Fruit fly (Drosophila melanogaster): ENCODE measurements around the gene sphinx1.
A peak's percentile ranks its signal among the peaks of the same experiment; 100 is the strongest.

sphinx1 gene

DNA sequence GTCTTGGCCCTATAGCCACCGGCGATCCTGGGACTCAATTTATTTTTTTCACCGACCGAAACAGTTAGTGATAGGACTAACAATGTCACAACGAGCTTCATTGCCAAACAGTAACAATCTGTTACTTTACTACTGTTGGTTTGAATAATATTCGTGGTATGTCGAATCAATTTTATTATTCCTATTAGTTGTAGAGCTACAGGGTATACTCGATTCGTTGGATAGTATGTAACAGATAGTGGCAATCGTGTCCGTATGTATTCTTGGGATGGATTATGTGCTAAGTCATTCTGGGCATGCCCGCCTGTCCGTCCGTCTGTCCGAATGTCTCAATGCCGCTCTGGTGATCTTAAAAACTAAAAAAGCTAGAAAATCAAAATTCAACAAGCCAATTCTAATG is at the start of gene sphinx1:
sphinx1 (minus strand) TSS at position 101 of the 400 bp plus-strand sequence.
- TF ChIP-seq CG7101 (tag; optimal IDR thresholded peaks at IDR 0.05) (no peak), pad (GFP tag; optimal IDR thresholded peaks at IDR 0.05) (no peak), CG14711 (tag; optimal IDR thresholded peaks at IDR 0.05) (no peak), ovo (GFP tag; optimal IDR thresholded peaks at IDR 0.05) (no peak), toe (GFP tag; optimal IDR thresholded peaks at IDR 0.05) (no peak), Clk (GFP tag; optimal IDR thresholded peaks at IDR 0.05) (no peak)

dm6 chr3L:7485667-7486066 is 46.5 kb upstream of the sphinx1 start, which contains the start of gene mthl6:
TSS of gene mthl6 (plus strand) at chr3L:7485967.
- TF ChIP-seq kay (GFP tag; ENCODE audit: borderline replicate concordance) (peak; percentile 22), tj (GFP tag; optimal IDR thresholded peaks at IDR 0.05) (no peak)

DNA sequence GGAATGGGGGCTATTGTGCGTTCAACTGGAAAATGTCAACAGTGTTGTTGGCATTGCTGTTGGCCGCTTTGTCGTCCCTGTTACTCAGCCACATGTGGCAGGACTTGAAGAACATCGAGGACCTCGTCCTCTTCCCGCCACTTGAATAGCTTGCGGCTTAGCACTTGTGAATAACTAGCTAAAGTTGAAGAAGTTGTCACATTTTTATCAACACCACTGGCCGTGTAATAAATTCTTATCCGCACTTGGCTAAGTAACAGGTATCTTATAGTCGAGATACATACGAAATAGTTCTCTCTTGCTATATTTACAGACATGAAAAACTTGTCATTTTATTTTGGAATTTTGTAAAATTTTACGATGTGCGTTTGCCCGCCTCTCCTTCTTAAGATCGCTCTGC is 36.1 kb upstream of the sphinx1 start, which contains the start of gene CG43292:
CG43292 (plus strand) TSS at position 301 of the 400 bp plus-strand sequence.
- TF ChIP-seq CG1620 (GFP tag; optimal IDR thresholded peaks at IDR 0.05) = no peak
- TF ChIP-seq CG5204 (GFP tag; optimal IDR thresholded peaks at IDR 0.05) = no peak
- no peak for TF ChIP-seq toe (GFP tag; optimal IDR thresholded peaks at IDR 0.05)
- TF ChIP-seq CG33017 (tag; optimal IDR thresholded peaks at IDR 0.05) = no peak
- no peak for TF ChIP-seq bab1 (GFP tag; optimal IDR thresholded peaks at IDR 0.05)
- TF ChIP-seq Mnt (GFP tag; optimal IDR thresholded peaks at IDR 0.05) = no peak

DNA sequence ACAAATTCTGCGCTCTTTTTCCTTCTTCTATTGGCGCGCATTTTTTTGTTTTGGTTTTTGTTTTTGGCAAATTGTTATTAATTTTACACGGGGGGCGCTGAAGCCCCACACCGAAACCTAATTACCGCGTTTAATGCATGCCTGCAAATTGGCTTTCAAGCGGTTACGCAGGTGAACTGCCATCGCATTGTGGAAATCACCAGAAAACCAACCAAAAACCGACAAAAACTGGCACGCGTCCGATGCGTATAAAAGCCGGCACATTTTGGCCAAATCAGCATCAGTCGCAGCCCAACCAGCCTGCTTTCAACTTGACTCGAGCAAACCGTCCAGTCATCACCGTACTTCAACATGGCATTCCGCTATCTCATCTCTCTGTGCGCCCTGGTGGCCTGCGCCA is 32.1 kb upstream of the sphinx1 start, which contains the start of gene CG8541:
CG8541 (plus strand) TSS at position 301 of the 400 bp plus-strand sequence.
- no peak for TF ChIP-seq Mnt (GFP tag; optimal IDR thresholded peaks at IDR 0.05)
- no peak for TF ChIP-seq CG14711 (tag; optimal IDR thresholded peaks at IDR 0.05)
- TF ChIP-seq CG7045 (GFP tag; optimal IDR thresholded peaks at IDR 0.05) = no peak
- no peak for TF ChIP-seq CG33017 (tag; optimal IDR thresholded peaks at IDR 0.05)
- no peak for TF ChIP-seq CG7101 (tag; optimal IDR thresholded peaks at IDR 0.05)
- no peak for TF ChIP-seq tj (GFP tag; optimal IDR thresholded peaks at IDR 0.05)
- TF ChIP-seq bab1 (GFP tag; optimal IDR thresholded peaks at IDR 0.05) = no peak
- TF ChIP-seq Hr96 (GFP tag; optimal IDR thresholded peaks at IDR 0.05) = no peak

DNA sequence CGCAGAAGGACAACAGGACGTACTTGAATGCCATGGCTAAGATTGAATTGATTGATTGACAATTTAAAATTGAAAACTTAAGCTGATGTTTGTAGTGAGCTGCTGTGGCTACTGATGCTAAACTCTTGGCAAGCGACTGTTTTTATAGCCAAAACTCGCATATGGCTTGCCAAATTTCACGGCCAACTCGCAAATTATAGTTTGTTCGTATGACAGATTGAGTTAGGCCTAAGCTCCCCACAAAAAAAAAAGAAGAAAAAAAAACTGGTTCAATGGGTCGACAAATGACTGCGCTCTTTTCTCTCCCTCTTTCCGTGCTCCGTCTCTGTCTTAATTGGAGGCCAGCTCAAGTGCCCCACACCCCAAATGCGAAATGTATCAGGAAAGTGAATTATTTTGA is 31.0 kb upstream of the sphinx1 start, which contains the start of gene CG8543:
CG8543 (minus strand) TSS at position 101 of the 400 bp plus-strand sequence.
- TF ChIP-seq CG1620 (GFP tag; optimal IDR thresholded peaks at IDR 0.05) (no peak), tj (GFP tag; optimal IDR thresholded peaks at IDR 0.05) (no peak), Mnt (GFP tag; optimal IDR thresholded peaks at IDR 0.05) (no peak), toe (GFP tag; optimal IDR thresholded peaks at IDR 0.05) (no peak), CG12768 (GFP tag; optimal IDR thresholded peaks at IDR 0.05) (no peak), cic (GFP tag; optimal IDR thresholded peaks at IDR 0.05) (no peak), CG33017 (tag; optimal IDR thresholded peaks at IDR 0.05) (no peak), CG14711 (tag; optimal IDR thresholded peaks at IDR 0.05) (no peak), CG7045 (GFP tag; optimal IDR thresholded peaks at IDR 0.05) (no peak)

dm6 chr3L:7465209-7465608 is 26.0 kb upstream of the sphinx1 start, which contains the start of the genes CG42660, CG42661 and Tsp66A:
TSS of gene CG42660 (plus strand) at chr3L:7465509.
TSS of gene CG42661 (plus strand) at chr3L:7465509.
TSS of gene Tsp66A (plus strand) at chr3L:7465509.
- TF ChIP-seq CG14711 (tag; optimal IDR thresholded peaks at IDR 0.05) (no peak), Hr96 (GFP tag; optimal IDR thresholded peaks at IDR 0.05) (no peak)

- no peak for TF ChIP-seq CG33017 (tag; optimal IDR thresholded peaks at IDR 0.05)
- TF ChIP-seq CG14711 (tag; optimal IDR thresholded peaks at IDR 0.05) = no peak
- no peak for TF ChIP-seq Hr96 (GFP tag; optimal IDR thresholded peaks at IDR 0.05)
- TF ChIP-seq ovo (GFP tag; optimal IDR thresholded peaks at IDR 0.05) = no peak
- TF ChIP-seq CG11617 (GFP tag; optimal IDR thresholded peaks at IDR 0.05) = no peak
- TF ChIP-seq cnc (optimal IDR thresholded peaks at IDR 0.05) = no peak
- TF ChIP-seq CG12768 (GFP tag; optimal IDR thresholded peaks at IDR 0.05) = no peak
- TF ChIP-seq tj (GFP tag; optimal IDR thresholded peaks at IDR 0.05) = no peak
- TF ChIP-seq CG5204 (GFP tag; optimal IDR thresholded peaks at IDR 0.05) = no peak
- TF ChIP-seq pad (GFP tag; optimal IDR thresholded peaks at IDR 0.05) = no peak
- no peak for TF ChIP-seq toe (GFP tag; optimal IDR thresholded peaks at IDR 0.05)
- no peak for TF ChIP-seq kay (GFP tag; ENCODE audit: borderline replicate concordance)
- TF ChIP-seq Crg-1 (GFP tag; optimal IDR thresholded peaks at IDR 0.05) = no peak
- no peak for TF ChIP-seq bab1 (GFP tag; optimal IDR thresholded peaks at IDR 0.05)
- TF ChIP-seq CG7045 (GFP tag; optimal IDR thresholded peaks at IDR 0.05) = no peak
- no peak for TF ChIP-seq CG7101 (tag; optimal IDR thresholded peaks at IDR 0.05)
- TF ChIP-seq Mnt (GFP tag; optimal IDR thresholded peaks at IDR 0.05) = no peak
- no peak for TF ChIP-seq CG1620 (GFP tag; optimal IDR thresholded peaks at IDR 0.05)
- no peak for TF ChIP-seq cic (GFP tag; optimal IDR thresholded peaks at IDR 0.05)
Measured at dm6 chr3L:7455849-7456248, 16.6 kb upstream of the sphinx1 start, which contains the start of gene ppk26. TSS of gene ppk26 (plus strand) at chr3L:7456149.

dm6 chr3L:7450553-7450952 is 11.3 kb upstream of the sphinx1 start, which contains the start of gene CG33278:
TSS of gene CG33278 (plus strand) at chr3L:7450853.
- TF ChIP-seq CG12768 (GFP tag; optimal IDR thresholded peaks at IDR 0.05) = no peak
- TF ChIP-seq CG11617 (GFP tag; optimal IDR thresholded peaks at IDR 0.05) = no peak
- no peak for TF ChIP-seq Hr96 (GFP tag; optimal IDR thresholded peaks at IDR 0.05)
- no peak for TF ChIP-seq CG33017 (tag; optimal IDR thresholded peaks at IDR 0.05)
- no peak for TF ChIP-seq cic (GFP tag; optimal IDR thresholded peaks at IDR 0.05)
- TF ChIP-seq bab1 (GFP tag; optimal IDR thresholded peaks at IDR 0.05) = no peak
- TF ChIP-seq CG5204 (GFP tag; optimal IDR thresholded peaks at IDR 0.05) = no peak
- no peak for TF ChIP-seq CG7045 (GFP tag; optimal IDR thresholded peaks at IDR 0.05)
- no peak for TF ChIP-seq CG7101 (tag; optimal IDR thresholded peaks at IDR 0.05)
- TF ChIP-seq toe (GFP tag; optimal IDR thresholded peaks at IDR 0.05) = no peak
- TF ChIP-seq kay (GFP tag; ENCODE audit: borderline replicate concordance) = no peak
